Worm (Caenorhabditis elegans) whole organism, L2 larva: Measurements from ENCODE around the gene T20F7.3.

Experiments used
- lin-39 ChIP-seq: fragments of 150-350 bp; optimal IDR thresholded peaks from 2 replicates; lab custom pipeline; 2014; ENCODE audit warnings: missing biosample characterization, missing genetic modification reagents, missing genetic modification characterization
- nhr-10 ChIP-seq: sonication (generic microtip); optimal IDR thresholded peaks from 2 replicates; lab custom pipeline; 2017; ENCODE audit warnings: missing biosample characterization, missing genetic modification characterization
- nhr-23 ChIP-seq: fragments of 150-350 bp; optimal IDR thresholded peaks from 2 replicates; lab custom pipeline; 2014; ENCODE audit warnings: missing biosample characterization, missing genetic modification reagents, missing genetic modification characterization

ce11 chrX:16871355-16871754 is 11.2 kb downstream of the T20F7.3 start:
- TF ChIP-seq lin-39 (tag; lab: Kevin White, UChicago) (no peak), nhr-10 (tag; lab: Kevin White, UChicago) (no peak), nhr-23 (tag; lab: Kevin White, UChicago) (no peak)
